Worm (Caenorhabditis elegans) whole organism, L1 larva: ENCODE results near the gene ced-2.

ENCODE experiments used
- ama-1 ChIP-seq: fragments of 150-350 bp; optimal IDR thresholded peaks from 2 replicates; lab custom pipeline; 2014
- blmp-1 ChIP-seq: fragments of 150-350 bp; optimal IDR thresholded peaks from 2 replicates; lab custom pipeline; 2014; ENCODE audit warnings: missing biosample characterization, missing genetic modification characterization
- ceh-82 ChIP-seq, 3 experiments: fragments of 150-350 bp in 1 of 3; sonication (generic microtip) in 2 of 3; optimal IDR thresholded peaks; 2 replicates each; lab custom pipeline; 2014 to 2017; ENCODE audit warnings: missing biosample characterization in 3 of 3, missing genetic modification characterization in 3 of 3
- dpl-1 ChIP-seq, 3 experiments: fragments of 150-350 bp in 2 of 3; sonication (generic microtip) in 1 of 3; optimal IDR thresholded peaks; 2 replicates each; lab custom pipeline; 2014 to 2017; ENCODE audit warnings: missing biosample characterization in 3 of 3, missing genetic modification characterization in 3 of 3, missing genetic modification reagents in 3 of 3
- egl-27 ChIP-seq, 2 experiments: fragments of 150-350 bp in 1 of 2; sonication (generic microtip); optimal IDR thresholded peaks; 3 replicates each; lab custom pipeline; 2017 to 2018; ENCODE audit warnings: missing biosample characterization in 2 of 2, missing genetic modification characterization in 2 of 2, missing genetic modification reagents in 2 of 2
- lin-13 ChIP-seq: fragments of 150-350 bp; optimal IDR thresholded peaks from 2 replicates; lab custom pipeline; 2014; ENCODE audit warnings: missing biosample characterization, missing genetic modification reagents, missing genetic modification characterization
- lin-39 ChIP-seq: fragments of 150-350 bp; optimal IDR thresholded peaks from 2 replicates; lab custom pipeline; 2014; ENCODE audit warnings: missing biosample characterization, missing genetic modification reagents, missing genetic modification characterization
- mdl-1 ChIP-seq, 2 experiments: fragments of 150-350 bp; optimal IDR thresholded peaks; 2 replicates each; lab custom pipeline; 2014 to 2017; ENCODE audit warnings: missing biosample characterization in 2 of 2, missing genetic modification characterization in 2 of 2, inconsistent platforms in 1 of 2
- nhr-237 ChIP-seq: fragments of 150-350 bp; optimal IDR thresholded peaks from 2 replicates; lab custom pipeline; 2014; ENCODE audit warnings: missing biosample characterization, missing genetic modification characterization
- nhr-85 ChIP-seq: sonication (generic microtip); peaks from one replicate; lab custom pipeline; 2016; ENCODE audit warnings: missing genetic modification characterization, inconsistent platforms, missing compliant biosample characterization
- pqm-1 ChIP-seq: sonication (generic microtip); optimal IDR thresholded peaks from 3 replicates; lab custom pipeline; 2017; ENCODE audit warnings: missing biosample characterization, missing genetic modification characterization
- ztf-11 ChIP-seq, 2 experiments: sonication (generic microtip); optimal IDR thresholded peaks; 2 replicates each; lab custom pipeline; 2016 to 2017; ENCODE audit warnings: missing genetic modification characterization in 2 of 2, missing biosample characterization in 1 of 2, missing compliant biosample characterization in 1 of 2

ce11 chrIV:1561884-1562283, 35.2 kb upstream of the ced-2 start, which contains the start of gene hpo-6:
- no peak for TF ChIP-seq pqm-1
- no peak for TF ChIP-seq ama-1
- TF ChIP-seq mdl-1 (tag; optimal IDR thresholded peaks at IDR 0.05; lab: Kevin White, UChicago), result no peak
- no peak for TF ChIP-seq ztf-11 (tag; optimal IDR thresholded peaks at IDR 0.05; lab: Kevin White, UChicago)
- no peak for TF ChIP-seq ceh-82 (tag; optimal IDR thresholded peaks at IDR 0.05; lab: Kevin White, UChicago)
- no peak for TF ChIP-seq dpl-1 (GFP tag; optimal IDR thresholded peaks at IDR 0.05; lab: Kevin White, UChicago)
- TF ChIP-seq nhr-85 (tag; lab: Kevin White, UChicago), result no peak
- no peak for TF ChIP-seq nhr-237 (tag; lab: Kevin White, UChicago)
- TF ChIP-seq lin-13, result no peak
- no peak for TF ChIP-seq blmp-1
- TF ChIP-seq lin-39 (tag; lab: Kevin White, UChicago), result no peak
- TF ChIP-seq egl-27 (tag; optimal IDR thresholded peaks at IDR 0.05; lab: Kevin White, UChicago), result no peak
